Worm (Caenorhabditis elegans) whole organism, L4/young adult: ENCODE measurements around the gene wdr-46.

Experiments used
- W03F9.2 ChIP-seq: fragments of 150-350 bp; optimal IDR thresholded peaks from 2 replicates; lab custom pipeline; 2014; ENCODE audit warnings: missing biosample characterization, missing genetic modification characterization
- him-1 ChIP-seq: sonication (generic microtip); optimal IDR thresholded peaks from 2 replicates; lab custom pipeline; 2016; ENCODE audit warnings: missing genotype, missing genetic modification reagents, missing genetic modification characterization, missing compliant biosample characterization

DNA sequence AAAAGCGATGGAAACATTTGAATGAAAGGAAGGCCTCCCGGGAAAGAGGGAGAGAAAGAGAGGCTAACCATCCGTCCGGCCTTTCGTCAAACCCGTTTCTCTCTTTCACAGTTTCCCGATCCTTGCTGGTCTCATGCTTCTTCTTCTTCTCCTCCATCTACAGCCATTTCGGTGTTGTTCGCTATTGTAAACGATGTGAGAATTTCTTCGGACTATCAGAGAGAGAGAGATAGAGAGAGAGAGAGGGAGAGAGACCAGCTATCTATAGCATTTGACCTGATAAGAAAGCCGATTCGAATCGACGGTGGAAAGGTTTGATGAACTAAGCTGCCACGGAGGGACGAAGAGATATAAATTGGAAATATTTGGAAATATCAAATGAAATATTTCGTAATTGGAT lies 31.4 kb downstream of the wdr-46 start:
- TF ChIP-seq him-1 (tag; lab: Kevin White, UChicago), result no peak
- TF ChIP-seq W03F9.2, result no peak
